Worm (Caenorhabditis elegans): ENCODE data around the gene F14H3.15.

DNA sequence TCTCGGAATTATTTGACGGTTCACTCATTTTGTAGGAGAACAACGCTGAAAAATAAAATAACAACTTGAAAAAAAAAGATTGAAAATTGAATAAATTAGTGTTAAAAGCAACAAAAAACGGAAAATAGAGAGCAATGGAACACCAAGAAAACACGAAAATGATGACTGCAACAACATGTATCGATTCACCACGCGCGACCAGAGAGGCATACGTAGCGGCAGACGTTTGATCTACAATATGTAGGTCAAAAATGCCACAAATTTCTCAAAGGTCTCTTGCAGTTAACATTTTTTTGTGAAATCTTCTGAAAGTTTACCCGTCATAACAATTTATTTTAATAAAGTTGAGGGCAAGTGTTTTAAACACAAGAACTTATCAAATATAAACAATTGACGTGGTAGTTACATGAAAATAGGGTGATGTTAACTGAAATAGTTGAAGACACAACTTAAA is 3.0 kb downstream of the F14H3.15 start, which contains the start of gene F14H3.5:
- TF ChIP-seq T22C8.4 (GFP tag; IDR thresholded peaks at IDR 0.05) (no peak), cog-1 (tag; optimal IDR thresholded peaks at IDR 0.05) (no peak), flt-1 (GFP tag; IDR thresholded peaks at IDR 0.05) (no peak), med-1 (GFP tag; optimal IDR thresholded peaks at IDR 0.05; ENCODE audit: insufficient read depth) (no peak)
